Worm (Caenorhabditis elegans): ENCODE results near the gene ZK637.4.

The ZK637.4 gene

ce11 chrIII:8893464-8893863 is at the start of gene ZK637.4:
Gene ZK637.4 (plus strand): TSS chrIII:8893764.
- TF ChIP-seq unc-62 (GFP tag; optimal IDR thresholded peaks at IDR 0.05), result no peak

ce11 chrIII:8844137-8844536 is 49.4 kb upstream of the ZK637.4 start:
- TF ChIP-seq unc-62 (GFP tag; optimal IDR thresholded peaks at IDR 0.05), result no peak

ce11 chrIII:8845114-8845513 is 48.5 kb upstream of the ZK637.4 start, which contains the start of gene F44E2.6:
Gene F44E2.6 (minus strand): TSS chrIII:8845214.
- TF ChIP-seq unc-62 (GFP tag; optimal IDR thresholded peaks at IDR 0.05), result no peak

- TF ChIP-seq unc-62 (GFP tag; optimal IDR thresholded peaks at IDR 0.05), result no peak
Measured at ce11 chrIII:8847722-8848121, 45.8 kb upstream of the ZK637.4 start.

- no peak for TF ChIP-seq unc-62 (GFP tag; optimal IDR thresholded peaks at IDR 0.05)
Measured at ce11 chrIII:8848372-8848771, 45.2 kb upstream of the ZK637.4 start, which contains the start of gene F44E2.7. Gene F44E2.7 (minus strand): TSS chrIII:8848472.

- no peak for TF ChIP-seq unc-62 (GFP tag; optimal IDR thresholded peaks at IDR 0.05)
Measured at ce11 chrIII:8849507-8849906, 44.1 kb upstream of the ZK637.4 start, which contains the start of gene F44E2.8. Gene F44E2.8 (minus strand): TSS chrIII:8849877.

- no peak for TF ChIP-seq unc-62 (GFP tag; optimal IDR thresholded peaks at IDR 0.05)
Measured at ce11 chrIII:8850482-8851047, 43.0 kb upstream of the ZK637.4 start, which contains the start of gene F44E2.9. Gene F44E2.9 (minus strand): TSS chrIII:8850532.

- TF ChIP-seq unc-62 (GFP tag; optimal IDR thresholded peaks at IDR 0.05), result no peak
Measured at ce11 chrIII:8851961-8852360, 41.6 kb upstream of the ZK637.4 start, which contains the start of gene plg-1. Gene plg-1 (plus strand): TSS chrIII:8852261.

- TF ChIP-seq unc-62 (GFP tag; optimal IDR thresholded peaks at IDR 0.05), result no peak
Measured at ce11 chrIII:8858482-8858881, 35.1 kb upstream of the ZK637.4 start.

- no peak for TF ChIP-seq unc-62 (GFP tag; optimal IDR thresholded peaks at IDR 0.05)
Measured at ce11 chrIII:8865294-8865766, 28.2 kb upstream of the ZK637.4 start.

- no peak for TF ChIP-seq unc-62 (GFP tag; optimal IDR thresholded peaks at IDR 0.05)
Measured at ce11 chrIII:8866038-8866437, 27.5 kb upstream of the ZK637.4 start.

- no peak for TF ChIP-seq unc-62 (GFP tag; optimal IDR thresholded peaks at IDR 0.05)
Measured at ce11 chrIII:8866983-8867842, 26.4 kb upstream of the ZK637.4 start.

ce11 chrIII:8867922-8868655 is 25.5 kb upstream of the ZK637.4 start:
- TF ChIP-seq unc-62 (GFP tag; optimal IDR thresholded peaks at IDR 0.05), result no peak

- TF ChIP-seq unc-62 (GFP tag; optimal IDR thresholded peaks at IDR 0.05), result no peak
Measured at ce11 chrIII:8869663-8870062, 23.9 kb upstream of the ZK637.4 start.

- no peak for TF ChIP-seq unc-62 (GFP tag; optimal IDR thresholded peaks at IDR 0.05)
Measured at ce11 chrIII:8873045-8873457, 20.5 kb upstream of the ZK637.4 start.
